Worm (Caenorhabditis elegans) whole organism, young adult: ENCODE data around the gene tag-322.
A peak's percentile ranks its signal among the peaks of the same experiment; 100 is the strongest.

Source experiments
- B0336.3 ChIP-seq: fragments of 200-800 bp; sonication (Bioruptor generic); IDR thresholded peaks from 2 replicates; pipeline ENCODE4 v1.3.6; 2022; ENCODE audit warnings: missing genetic modification characterization, missing compliant biosample characterization
- C06A6.2 ChIP-seq: fragments of 200-800 bp; sonication (Bioruptor generic); conservative IDR thresholded peaks from 2 replicates; pipeline ENCODE4 v1.3.6; 2022; ENCODE audit warnings: missing genetic modification characterization, missing compliant biosample characterization
- C17E4.6 ChIP-seq: fragments of 200-800 bp; sonication (Bioruptor generic); IDR thresholded peaks from 2 replicates; pipeline ENCODE4 v1.3.6; 2022; ENCODE audit warnings: missing genetic modification reagents, missing genetic modification characterization, missing compliant biosample characterization
- F39B2.1 ChIP-seq: fragments of 200-800 bp; sonication (Bioruptor generic); IDR thresholded peaks from 2 replicates; pipeline ENCODE4 v1.3.6; 2022; ENCODE audit warnings: missing genetic modification reagents, missing genetic modification characterization, missing compliant biosample characterization
- F52B5.7 ChIP-seq: sonication (generic microtip); optimal IDR thresholded peaks from 2 replicates; lab custom pipeline; 2016; ENCODE audit warnings: mild to moderate bottlenecking, missing genetic modification characterization, missing compliant biosample characterization
- T07F8.4 ChIP-seq: sonication (generic microtip); optimal IDR thresholded peaks from 2 replicates; lab custom pipeline; 2016; ENCODE audit warnings: mild to moderate bottlenecking, missing genetic modification characterization, moderate library complexity, missing compliant biosample characterization
- Y53F4B.3 ChIP-seq: fragments of 200-800 bp; sonication (Bioruptor generic); IDR thresholded peaks from 2 replicates; pipeline ENCODE4 v1.3.6; 2022; ENCODE audit warnings: missing genetic modification reagents, missing genetic modification characterization, missing compliant biosample characterization
- Y53G8AR.9 ChIP-seq: fragments of 200-800 bp; sonication (Bioruptor generic); conservative IDR thresholded peaks from 2 replicates; pipeline ENCODE4 v1.3.6; 2022; ENCODE audit warnings: missing genetic modification reagents, missing genetic modification characterization, missing compliant biosample characterization
- Y56A3A.18 ChIP-seq: fragments of 200-800 bp; sonication (Bioruptor generic); IDR thresholded peaks from 2 replicates; pipeline ENCODE4 v1.3.6; 2022; ENCODE audit warnings: missing genetic modification reagents, missing genetic modification characterization, missing compliant biosample characterization
- akir-1 ChIP-seq: fragments of 200-800 bp; sonication (Bioruptor generic); optimal IDR thresholded peaks from 2 replicates; lab custom pipeline; 2018; ENCODE audit warnings: mild to moderate bottlenecking, missing genetic modification characterization, moderate library complexity, missing compliant biosample characterization
- ama-1 ChIP-seq, 3 experiments: fragments of 150-350 bp in 1 of 3; sonication (generic microtip) in 2 of 3; optimal IDR thresholded peaks; 2 replicates each; lab custom pipeline; 2014 to 2018; ENCODE audit warnings: missing biosample characterization in 2 of 3, missing genetic modification characterization in 2 of 3, missing genetic modification reagents in 2 of 3
- atf-7 ChIP-seq: sonication (generic microtip); optimal IDR thresholded peaks from 2 replicates; lab custom pipeline; 2017; ENCODE audit warnings: mild to moderate bottlenecking, missing genetic modification characterization, missing compliant biosample characterization
- bed-2 ChIP-seq: fragments of 200-800 bp; sonication (Bioruptor generic); IDR thresholded peaks from 2 replicates; pipeline ENCODE4 v1.3.6; 2022; ENCODE audit warnings: missing genetic modification reagents, missing genetic modification characterization, missing compliant biosample characterization
- ceh-100 ChIP-seq: fragments of 200-800 bp; sonication (Bioruptor generic); IDR thresholded peaks from 2 replicates; pipeline ENCODE4 v1.3.6; 2022; ENCODE audit warnings: missing genetic modification reagents, missing genetic modification characterization, missing compliant biosample characterization
- ceh-91 ChIP-seq: fragments of 200-800 bp; sonication (Bioruptor generic); IDR thresholded peaks from 2 replicates; pipeline ENCODE4 v1.3.6; 2022; ENCODE audit warnings: missing genetic modification reagents, missing genetic modification characterization, missing compliant biosample characterization
- dox-1 ChIP-seq: fragments of 200-800 bp; sonication (Bioruptor generic); IDR thresholded peaks from 2 replicates; pipeline ENCODE4 v1.3.6; 2022; ENCODE audit warnings: missing genetic modification reagents, missing genetic modification characterization, missing compliant biosample characterization
- dpl-1 ChIP-seq: fragments of 150-350 bp; optimal IDR thresholded peaks from 2 replicates; lab custom pipeline; 2014; ENCODE audit warnings: missing biosample characterization, missing genetic modification reagents, missing genetic modification characterization
- egl-18 ChIP-seq: fragments of 200-800 bp; sonication (Bioruptor generic); IDR thresholded peaks from 2 replicates; pipeline ENCODE4 v1.3.6; 2022; ENCODE audit warnings: missing genetic modification reagents, missing genetic modification characterization, missing compliant biosample characterization
- ekl-4 ChIP-seq: fragments of 200-800 bp; sonication (Bioruptor generic); IDR thresholded peaks from 2 replicates; pipeline ENCODE4 v1.3.6; 2022; ENCODE audit warnings: missing genetic modification reagents, missing genetic modification characterization, missing compliant biosample characterization
- ets-4 ChIP-seq: fragments of 200-800 bp; sonication (Bioruptor generic); optimal IDR thresholded peaks from 2 replicates; lab custom pipeline; 2018; ENCODE audit warnings: mild to moderate bottlenecking, missing genetic modification characterization, missing compliant biosample characterization
- hlh-26 ChIP-seq: fragments of 200-800 bp; sonication (Bioruptor generic); conservative IDR thresholded peaks from 2 replicates; pipeline ENCODE4 v1.3.6; 2022; ENCODE audit warnings: missing genetic modification reagents, missing genetic modification characterization, missing compliant biosample characterization
- hmg-1.2 ChIP-seq: fragments of 200-800 bp; sonication (Bioruptor generic); IDR thresholded peaks from 2 replicates; pipeline ENCODE4 v1.3.6; 2022; ENCODE audit warnings: missing genetic modification reagents, missing genetic modification characterization, missing compliant biosample characterization
- hrde-1 ChIP-seq: sonication (generic microtip); optimal IDR thresholded peaks from 2 replicates; lab custom pipeline; 2016; ENCODE audit warnings: missing genetic modification characterization, mild to moderate bottlenecking, missing compliant biosample characterization, moderate library complexity, missing genotype, missing genetic modification reagents, borderline replicate concordance
- hsf-1 ChIP-seq: fragments of 200-800 bp; sonication (Bioruptor generic); IDR thresholded peaks from 2 replicates; pipeline ENCODE4 v1.3.6; 2022; ENCODE audit warnings: missing genetic modification reagents, missing genetic modification characterization, missing compliant biosample characterization
- let-526 ChIP-seq: fragments of 200-800 bp; sonication (Bioruptor generic); IDR thresholded peaks from 2 replicates; pipeline ENCODE4 v1.3.6; 2022; ENCODE audit warnings: missing genetic modification reagents, missing genetic modification characterization, missing compliant biosample characterization
- let-607 ChIP-seq, 2 experiments: fragments of 200-800 bp in 1 of 2; sonication (Bioruptor generic) in 1 of 2; sonication (generic microtip) in 1 of 2; optimal IDR thresholded peaks; 2 replicates each; lab custom pipeline; 2016 to 2018; ENCODE audit warnings: mild to moderate bottlenecking in 2 of 2, missing compliant biosample characterization in 2 of 2, missing genetic modification characterization in 2 of 2, moderate library complexity in 2 of 2, missing genotype in 1 of 2
- lin-54 ChIP-seq: fragments of 200-800 bp; sonication (Bioruptor generic); optimal IDR thresholded peaks from 2 replicates; lab custom pipeline; 2018; ENCODE audit warnings: mild to moderate bottlenecking, missing genetic modification characterization, missing compliant biosample characterization
- lir-1 ChIP-seq: fragments of 200-800 bp; sonication (Bioruptor generic); conservative IDR thresholded peaks from 2 replicates; pipeline ENCODE4 v1.3.6; 2022; ENCODE audit warnings: missing genetic modification reagents, missing genetic modification characterization, missing compliant biosample characterization
- lsl-1 ChIP-seq: fragments of 200-800 bp; sonication (Bioruptor generic); optimal IDR thresholded peaks from 2 replicates; lab custom pipeline; 2018; ENCODE audit warnings: mild to moderate bottlenecking, missing genetic modification characterization, moderate library complexity, missing compliant biosample characterization
- madf-10 ChIP-seq: sonication (generic microtip); optimal IDR thresholded peaks from 2 replicates; lab custom pipeline; 2016; ENCODE audit warnings: mild to moderate bottlenecking, missing genetic modification characterization, missing compliant biosample characterization
- madf-8 ChIP-seq: fragments of 200-800 bp; sonication (Bioruptor generic); conservative IDR thresholded peaks from 2 replicates; pipeline ENCODE4 v1.3.6; 2022; ENCODE audit warnings: missing genetic modification reagents, missing genetic modification characterization, missing compliant biosample characterization
- mcd-1 ChIP-seq: fragments of 200-800 bp; sonication (Bioruptor generic); IDR thresholded peaks from 2 replicates; pipeline ENCODE4 v1.3.6; 2022; ENCODE audit warnings: missing genetic modification reagents, missing genetic modification characterization, missing compliant biosample characterization
- mel-28 ChIP-seq: sonication (generic microtip); optimal IDR thresholded peaks from 2 replicates; lab custom pipeline; 2016; ENCODE audit warnings: borderline replicate concordance, mild to moderate bottlenecking, missing genetic modification characterization, missing compliant biosample characterization
- mes-4 ChIP-seq: sonication (generic microtip); optimal IDR thresholded peaks from 2 replicates; lab custom pipeline; 2016; ENCODE audit warnings: missing genotype, missing genetic modification characterization, missing compliant biosample characterization
- mxl-1 ChIP-seq: sonication (generic microtip); optimal IDR thresholded peaks from 2 replicates; lab custom pipeline; 2016; ENCODE audit warnings: missing genetic modification characterization, missing compliant biosample characterization
- nhr-120 ChIP-seq: fragments of 200-800 bp; sonication (Bioruptor generic); IDR thresholded peaks from 2 replicates; pipeline ENCODE4 v1.3.6; 2022; ENCODE audit warnings: missing genetic modification characterization, missing compliant biosample characterization
- nhr-80 ChIP-seq: sonication (generic microtip); optimal IDR thresholded peaks from 2 replicates; lab custom pipeline; 2016; ENCODE audit warnings: missing genetic modification characterization, missing compliant biosample characterization
- pbrm-1 ChIP-seq: fragments of 200-800 bp; sonication (Bioruptor generic); IDR thresholded peaks from 2 replicates; pipeline ENCODE4 v1.3.6; 2022; ENCODE audit warnings: missing genetic modification reagents, missing genetic modification characterization, missing compliant biosample characterization
- rcor-1 ChIP-seq: fragments of 200-800 bp; sonication (Bioruptor generic); IDR thresholded peaks from 2 replicates; pipeline ENCODE4 v1.3.6; 2022; ENCODE audit warnings: missing genetic modification reagents, missing genetic modification characterization, missing compliant biosample characterization
- repo-1 ChIP-seq: sonication (generic microtip); optimal IDR thresholded peaks from 2 replicates; lab custom pipeline; 2017; ENCODE audit warnings: mild to moderate bottlenecking, missing genetic modification characterization, missing compliant biosample characterization
- snpc-4 ChIP-seq, 5 experiments: fragments of 150-350 bp in 1 of 5; sonication (generic microtip) in 4 of 5; optimal IDR thresholded peaks; 2 replicates each; lab custom pipeline; 2014 to 2018; ENCODE audit warnings: missing genetic modification characterization in 5 of 5, missing biosample characterization in 3 of 5, antibody characterized with exemption in 2 of 5, mild to moderate bottlenecking in 2 of 5, missing compliant biosample characterization in 2 of 5, missing genotype in 2 of 5, moderate library complexity in 2 of 5, missing genetic modification reagents in 1 of 5
- unc-130 ChIP-seq: sonication (generic microtip); optimal IDR thresholded peaks from 2 replicates; lab custom pipeline; 2016; ENCODE audit warnings: missing genetic modification reagents, missing genetic modification characterization, missing compliant biosample characterization
- unc-62 ChIP-seq: fragments of 150-350 bp; optimal IDR thresholded peaks from 2 replicates; lab custom pipeline; 2014; ENCODE audit warnings: missing biosample characterization, missing genetic modification reagents, missing genetic modification characterization
- xnd-1 ChIP-seq: sonication (generic microtip); optimal IDR thresholded peaks from 2 replicates; lab custom pipeline; 2016; ENCODE audit warnings: missing genotype, missing genetic modification reagents, missing genetic modification characterization, missing compliant biosample characterization
- zfh-2 ChIP-seq: fragments of 200-800 bp; sonication (Bioruptor generic); conservative IDR thresholded peaks from 2 replicates; pipeline ENCODE4 v1.3.6; 2022; ENCODE audit warnings: missing genetic modification reagents, missing genetic modification characterization, missing compliant biosample characterization
- ztf-18 ChIP-seq: sonication (generic microtip); optimal IDR thresholded peaks from 2 replicates; lab custom pipeline; 2016; ENCODE audit warnings: missing genotype, mild to moderate bottlenecking, missing genetic modification characterization, missing compliant biosample characterization
- ztf-28 ChIP-seq: fragments of 200-800 bp; sonication (Bioruptor generic); IDR thresholded peaks from 2 replicates; pipeline ENCODE4 v1.3.6; 2022; ENCODE audit warnings: missing genetic modification reagents, missing genetic modification characterization, missing compliant biosample characterization

The tag-322 gene

ce11 chrIV:7789521-7789949, 4.2 kb upstream of the tag-322 start, which contains the start of gene imp-3 (continued):
- TF ChIP-seq bed-2 (no peak), dox-1 (GFP tag; lab: Robert Waterston, UW) (peak; percentile 68; the same call in 1 of the 2 replicates), dpl-1 (GFP tag; lab: Kevin White, UChicago) (no peak), pbrm-1 (GFP tag; lab: Robert Waterston, UW) (peak; percentile 62), B0336.3 (GFP tag; lab: Robert Waterston, UW) (peak; percentile 80), Y53F4B.3 (GFP tag; lab: Robert Waterston, UW) (no peak), unc-62 (GFP tag; lab: Kevin White, UChicago) (no peak), unc-130 (GFP tag; lab: Kevin White, UChicago) (peak; percentile 11), atf-7 (tag; lab: Kevin White, UChicago) (peak; percentile 79), nhr-80 (tag; lab: Kevin White, UChicago) (peak; percentile 22), madf-10 (peak; percentile 45), C17E4.6 (GFP tag; lab: Robert Waterston, UW) (peak; percentile 54; the same call in 1 of the 2 replicates), repo-1 (peak; percentile 56), madf-8 (0 out of 2 replicates have a peak, but pooled peaks have one; percentile 10), hlh-26 (GFP tag; lab: Robert Waterston, UW) (no peak), egl-18 (GFP tag; lab: Robert Waterston, UW) (no peak), let-526 (GFP tag; lab: Robert Waterston, UW) (no peak), akir-1 (GFP tag; lab: Kevin White, UChicago) (no peak), Y56A3A.18 (peak; percentile 56; the same call in 1 of the 2 replicates), hmg-1.2 (no peak; the same call in 1 of the 2 replicates), lin-54 (peak; percentile 43), let-607 (tag; optimal IDR thresholded peaks at IDR 0.05; lab: Kevin White, UChicago) (peak; percentile 19 to 24), lsl-1 (peak; percentile 9), snpc-4 (GFP tag; optimal IDR thresholded peaks at IDR 0.05; lab: Kevin White, UChicago) (no peak), snpc-4 (tag; optimal IDR thresholded peaks at IDR 0.05; lab: Kevin White, UChicago) (peak in 2 of 4 experiments; percentile 27 to 44), rcor-1 (GFP tag; lab: Robert Waterston, UW) (peak; percentile 46; the same call in 1 of the 2 replicates), ekl-4 (GFP tag; lab: Robert Waterston, UW) (peak; percentile 83), lir-1 (0 out of 2 replicates have a peak, but pooled peaks have one; percentile 22), F52B5.7 (tag; lab: Kevin White, UChicago) (peak; percentile 84), hsf-1 (GFP tag; lab: Robert Waterston, UW) (peak; percentile 75), zfh-2 (no peak), hrde-1 (tag; lab: Kevin White, UChicago) (peak; percentile 70), mel-28 (tag; lab: Kevin White, UChicago) (no peak), ceh-91 (GFP tag; lab: Robert Waterston, UW) (peak; percentile 15; the same call in 1 of the 2 replicates), xnd-1 (tag; lab: Kevin White, UChicago) (peak; percentile 23), ztf-28 (GFP tag; lab: Robert Waterston, UW) (0 out of 2 replicates have a peak, but pooled peaks have one; percentile 35), Y53G8AR.9 (peak; percentile 95), mes-4 (tag; lab: Kevin White, UChicago) (no peak), ceh-100 (GFP tag; lab: Robert Waterston, UW) (peak; percentile 60), ztf-18 (tag; lab: Kevin White, UChicago) (peak; percentile 18), T07F8.4 (no peak), nhr-120 (GFP tag; lab: Robert Waterston, UW) (no peak), C06A6.2 (no peak), ama-1 (optimal IDR thresholded peaks at IDR 0.05; lab: Kevin White, UChicago) (peak; percentile 95), ama-1 (GFP tag; optimal IDR thresholded peaks at IDR 0.05; lab: Kevin White, UChicago) (peak; percentile 51 to 81), mxl-1 (tag; lab: Kevin White, UChicago) (no peak), mcd-1 (GFP tag; lab: Robert Waterston, UW) (peak; percentile 73), F39B2.1 (GFP tag; lab: Robert Waterston, UW) (peak; percentile 61; the same call in 1 of the 2 replicates), ets-4 (no peak)
